Fruit fly (Drosophila melanogaster) whole organism: ENCODE measurements around the gene pins.

Source experiments
- EcR ChIP-seq, 2 experiments: fragments of >200 bp; optimal IDR thresholded peaks; 2 replicates each; lab custom pipeline; 2017; ENCODE audit warnings: missing biosample characterization in 2 of 2, missing genetic modification characterization in 2 of 2, missing genetic modification reagents in 2 of 2
- usp ChIP-seq: fragments of >200 bp; optimal IDR thresholded peaks from 2 replicates; lab custom pipeline; 2017; ENCODE audit warnings: missing biosample characterization, missing genetic modification characterization, mixed read lengths

DNA sequence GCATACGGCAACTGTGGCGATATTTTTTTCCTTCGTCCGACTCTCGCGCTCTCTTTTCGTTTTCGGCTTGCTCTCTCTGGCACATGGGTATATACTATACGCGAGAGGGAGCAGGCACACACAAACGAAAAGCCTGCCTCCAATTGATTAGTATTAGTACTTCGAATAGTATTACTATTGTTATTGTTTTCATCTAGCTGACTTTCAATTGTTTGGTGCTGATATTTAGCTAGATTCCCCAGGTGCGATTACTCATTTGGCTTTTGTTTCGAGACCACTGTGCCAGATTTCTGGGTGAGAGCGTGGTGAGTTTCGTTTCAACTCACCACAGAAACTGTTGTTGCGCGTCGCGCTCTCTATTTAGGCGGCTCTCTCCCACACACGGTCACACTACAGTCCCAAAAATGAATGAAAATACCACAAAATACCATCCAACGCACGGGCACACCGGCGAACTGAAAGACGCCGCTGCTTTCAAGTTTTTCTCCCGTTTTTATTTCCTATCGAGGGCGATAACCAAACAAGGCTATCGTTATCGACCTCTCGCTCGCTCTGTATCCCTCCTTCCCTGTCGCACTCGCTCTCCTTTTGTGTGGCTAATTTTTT, 1.3 kb upstream of the pins start:
- no peak for TF ChIP-seq EcR (GFP tag; optimal IDR thresholded peaks at IDR 0.05; lab: Kevin White, UChicago)
- no peak for TF ChIP-seq usp
